ENCODE assay signal across 1 fruit fly cellular context in the genomic region with DNA sequence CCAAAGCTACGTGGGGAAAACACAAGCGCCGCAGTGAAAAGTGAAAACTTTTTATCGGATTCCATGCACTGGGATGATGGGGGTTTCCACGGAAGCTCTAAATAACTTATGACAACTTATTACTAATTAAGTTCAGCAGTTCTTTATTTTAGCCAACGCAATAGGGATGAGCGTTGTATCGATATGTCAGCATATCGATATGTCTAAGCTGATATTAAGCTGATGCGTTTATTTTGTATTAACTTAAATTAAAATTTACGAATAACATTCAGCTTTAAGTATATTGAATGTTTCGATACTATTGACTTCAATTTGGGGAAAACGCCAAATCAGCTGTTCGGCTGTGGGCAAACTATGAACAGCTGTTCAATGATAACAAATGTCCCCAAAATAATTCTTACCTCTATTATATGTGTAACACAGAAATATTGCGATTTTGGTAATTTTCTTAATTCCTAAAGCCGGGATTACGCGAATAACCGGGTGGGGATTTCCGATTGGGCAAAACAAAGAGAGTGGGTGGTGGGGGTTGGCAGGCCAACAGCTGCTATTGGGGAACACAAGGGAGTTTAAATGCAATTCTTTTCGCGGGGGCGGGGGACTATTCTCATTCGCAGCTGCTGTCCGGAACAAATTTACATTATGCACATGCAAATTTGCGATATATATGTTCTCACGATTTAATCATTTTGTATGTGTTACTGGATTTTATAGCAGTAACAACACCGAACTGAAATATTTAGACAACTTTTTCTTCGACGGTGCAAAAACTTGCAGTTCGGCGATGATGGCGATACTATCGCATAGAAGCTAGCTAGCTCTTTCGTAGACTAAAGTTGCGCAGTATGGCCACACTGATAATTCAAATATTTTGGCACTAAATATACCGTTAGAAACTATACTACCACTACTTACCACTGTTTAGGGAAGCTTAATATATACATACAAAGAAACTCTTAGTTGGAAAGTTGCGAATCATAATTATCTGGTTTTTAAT.
TF ChIP-seq lines count a peak whose summit lies in the region.

A gene (minus strand): TSS at position 733 of the 997 bp plus-strand sequence.

TF ChIP-seq in whole organism, embryonic, 481 proteins besides CTCF, POLR2A, EP300 and RAD21 (continued from another document and continues in another):
- TF ChIP-seq hbn (GFP tag; IDR thresholded peaks at IDR 0.05; lab: Robert Waterston, UW; ENCODE audit: partially characterized antibody) = peak; percentile 87
- TF ChIP-seq chn (GFP tag; optimal IDR thresholded peaks at IDR 0.05; lab: Kevin White, UChicago) = no peak
- peak; percentile 85 for TF ChIP-seq HLH4C (GFP tag; IDR thresholded peaks at IDR 0.05; lab: Robert Waterston, UW; ENCODE audit: partially characterized antibody)
- no peak for TF ChIP-seq pfk (GFP tag; optimal IDR thresholded peaks at IDR 0.05; lab: Kevin White, UChicago)
- TF ChIP-seq D (optimal IDR thresholded peaks at IDR 0.05; lab: Kevin White, UChicago) = no peak
- no peak for TF ChIP-seq D (GFP tag; optimal IDR thresholded peaks at IDR 0.05; lab: Kevin White, UChicago)
- no peak for TF ChIP-seq tap (tag; optimal IDR thresholded peaks at IDR 0.05; lab: Kevin White, UChicago)
- TF ChIP-seq CG10267 (tag; optimal IDR thresholded peaks at IDR 0.05; lab: Kevin White, UChicago) = no peak
- no peak for TF ChIP-seq Awh (GFP tag; IDR thresholded peaks at IDR 0.05; lab: Robert Waterston, UW)
- no peak for TF ChIP-seq pnt (GFP tag; optimal IDR thresholded peaks at IDR 0.05; lab: Kevin White, UChicago)
- TF ChIP-seq Poxn (GFP tag; IDR thresholded peaks at IDR 0.05; lab: Robert Waterston, UW) = no peak
- TF ChIP-seq inv (GFP tag; IDR thresholded peaks at IDR 0.05; lab: Robert Waterston, UW; ENCODE audit: partially characterized antibody) = peak; percentile 88
- no peak for TF ChIP-seq CG7745 (tag; optimal IDR thresholded peaks at IDR 0.05; lab: Kevin White, UChicago)
- TF ChIP-seq yki (optimal IDR thresholded peaks at IDR 0.05; lab: Kevin White, UChicago) = no peak
- TF ChIP-seq psq (GFP tag; optimal IDR thresholded peaks at IDR 0.05; lab: Kevin White, UChicago) = no peak
- no peak for TF ChIP-seq CG17359 (tag; optimal IDR thresholded peaks at IDR 0.05; lab: Kevin White, UChicago)
- TF ChIP-seq Aef1 (GFP tag; IDR thresholded peaks at IDR 0.05; lab: Robert Waterston, UW) = no peak
- peak; percentile 78 for TF ChIP-seq pzg (GFP tag; optimal IDR thresholded peaks at IDR 0.05; lab: Kevin White, UChicago)
- no peak for TF ChIP-seq gcm (GFP tag; optimal IDR thresholded peaks at IDR 0.05; lab: Kevin White, UChicago)
- TF ChIP-seq cas (GFP tag; IDR thresholded peaks at IDR 0.05; lab: Robert Waterston, UW) = no peak
- no peak for TF ChIP-seq CG3281 (GFP tag; optimal IDR thresholded peaks at IDR 0.05; lab: Kevin White, UChicago)
- TF ChIP-seq BEAF-32 (GFP tag; optimal IDR thresholded peaks at IDR 0.05; lab: Kevin White, UChicago) = peak; percentile 88
- peak; percentile 92 for TF ChIP-seq Myb (GFP tag; optimal IDR thresholded peaks at IDR 0.05; lab: Kevin White, UChicago)
- peak; percentile 66 for TF ChIP-seq sens (GFP tag; lab: Kevin White, UChicago)
- no peak for TF ChIP-seq Fer3 (tag; optimal IDR thresholded peaks at IDR 0.05; lab: Kevin White, UChicago)
- TF ChIP-seq CG18619 (GFP tag; optimal IDR thresholded peaks at IDR 0.05; lab: Kevin White, UChicago) = no peak
- TF ChIP-seq btn (GFP tag; optimal IDR thresholded peaks at IDR 0.05; lab: Kevin White, UChicago) = no peak
- TF ChIP-seq insv (GFP tag; optimal IDR thresholded peaks at IDR 0.05; lab: Kevin White, UChicago) = no peak
- TF ChIP-seq Abd-B (GFP tag; optimal IDR thresholded peaks at IDR 0.05; lab: Kevin White, UChicago) = no peak
- no peak for TF ChIP-seq NK7.1 (GFP tag; optimal IDR thresholded peaks at IDR 0.05; lab: Kevin White, UChicago)
- no peak for TF ChIP-seq lab (GFP tag; optimal IDR thresholded peaks at IDR 0.05; lab: Kevin White, UChicago)
- TF ChIP-seq CG15011 (GFP tag; optimal IDR thresholded peaks at IDR 0.05; lab: Kevin White, UChicago) = no peak
- no peak for TF ChIP-seq Deaf1 (tag; optimal IDR thresholded peaks at IDR 0.05; lab: Kevin White, UChicago)
- TF ChIP-seq CG8359 (GFP tag; optimal IDR thresholded peaks at IDR 0.05; lab: Kevin White, UChicago; ENCODE audit: borderline replicate concordance) = no peak
- TF ChIP-seq nmo (GFP tag; optimal IDR thresholded peaks at IDR 0.05; lab: Kevin White, UChicago) = peak; percentile 42
- TF ChIP-seq CG5953 (GFP tag; IDR thresholded peaks at IDR 0.05; lab: Robert Waterston, UW) = no peak
- no peak for TF ChIP-seq schlank (tag; optimal IDR thresholded peaks at IDR 0.05; lab: Kevin White, UChicago)
- no peak for TF ChIP-seq run (tag; optimal IDR thresholded peaks at IDR 0.05; lab: Kevin White, UChicago)
- TF ChIP-seq Dfd (GFP tag; optimal IDR thresholded peaks at IDR 0.05; lab: Kevin White, UChicago) = no peak
- TF ChIP-seq Nf-YA (GFP tag; IDR thresholded peaks at IDR 0.05; lab: Robert Waterston, UW) = no peak
- TF ChIP-seq chinmo (GFP tag; IDR thresholded peaks at IDR 0.05; lab: Robert Waterston, UW; ENCODE audit: partially characterized antibody) = peak; percentile 71; the same call in 1 of the 4 replicates
- TF ChIP-seq CG3847 (GFP tag; IDR thresholded peaks at IDR 0.05; lab: Robert Waterston, UW) = peak; percentile 25; the same call in 1 of the 2 replicates
- no peak for TF ChIP-seq sob (GFP tag; IDR thresholded peaks at IDR 0.05; lab: Robert Waterston, UW)
- no peak for TF ChIP-seq ttk (GFP tag; IDR thresholded peaks at IDR 0.05; lab: Robert Waterston, UW)
- no peak for TF ChIP-seq br (optimal IDR thresholded peaks at IDR 0.05; lab: Kevin White, UChicago)
- no peak for TF ChIP-seq Mes4 (GFP tag; optimal IDR thresholded peaks at IDR 0.05; lab: Kevin White, UChicago)
- no peak for TF ChIP-seq CG8924 (tag; optimal IDR thresholded peaks at IDR 0.05; lab: Kevin White, UChicago)
- TF ChIP-seq zf30C (GFP tag; optimal IDR thresholded peaks at IDR 0.05; lab: Kevin White, UChicago) = no peak
- TF ChIP-seq zfh1 (GFP tag; IDR thresholded peaks at IDR 0.05; lab: Robert Waterston, UW) = no peak
- no peak for TF ChIP-seq hkb (optimal IDR thresholded peaks at IDR 0.05; lab: Kevin White, UChicago)
- no peak for TF ChIP-seq hkb (GFP tag; IDR thresholded peaks at IDR 0.05; lab: Robert Waterston, UW)
- no peak for TF ChIP-seq nau (GFP tag; optimal IDR thresholded peaks at IDR 0.05; lab: Kevin White, UChicago)
- TF ChIP-seq zen (tag; optimal IDR thresholded peaks at IDR 0.05; lab: Kevin White, UChicago) = no peak
- TF ChIP-seq pita (GFP tag; optimal IDR thresholded peaks at IDR 0.05; lab: Kevin White, UChicago) = no peak
- TF ChIP-seq CG3163 (GFP tag; optimal IDR thresholded peaks at IDR 0.05; lab: Kevin White, UChicago) = no peak
- TF ChIP-seq pho (GFP tag; optimal IDR thresholded peaks at IDR 0.05; lab: Kevin White, UChicago) = no peak
- TF ChIP-seq dati (GFP tag; IDR thresholded peaks at IDR 0.05; lab: Robert Waterston, UW) = no peak
- no peak for TF ChIP-seq Mad (GFP tag; optimal IDR thresholded peaks at IDR 0.05; lab: Kevin White, UChicago)
- no peak for TF ChIP-seq CG7271 (tag; optimal IDR thresholded peaks at IDR 0.05; lab: Kevin White, UChicago)
- no peak for TF ChIP-seq ATbp (GFP tag; optimal IDR thresholded peaks at IDR 0.05; lab: Kevin White, UChicago)
- TF ChIP-seq her (GFP tag; optimal IDR thresholded peaks at IDR 0.05; lab: Kevin White, UChicago) = no peak
- TF ChIP-seq CoRest (tag; optimal IDR thresholded peaks at IDR 0.05; lab: Kevin White, UChicago) = peak; percentile 50
- TF ChIP-seq disco-r (GFP tag; optimal IDR thresholded peaks at IDR 0.05; lab: Kevin White, UChicago) = no peak
- no peak for TF ChIP-seq CG16815 (GFP tag; optimal IDR thresholded peaks at IDR 0.05; lab: Kevin White, UChicago)
- no peak for TF ChIP-seq CG11247 (GFP tag; IDR thresholded peaks at IDR 0.05; lab: Robert Waterston, UW)
- no peak for TF ChIP-seq toy (GFP tag; IDR thresholded peaks at IDR 0.05; lab: Robert Waterston, UW)
- peak; percentile 66 for TF ChIP-seq Sin3A (optimal IDR thresholded peaks at IDR 0.05; lab: Kevin White, UChicago)
- TF ChIP-seq pb (GFP tag; optimal IDR thresholded peaks at IDR 0.05; lab: Kevin White, UChicago) = no peak
- TF ChIP-seq az2 (GFP tag; optimal IDR thresholded peaks at IDR 0.05; lab: Kevin White, UChicago) = no peak
- TF ChIP-seq fd3F (GFP tag; optimal IDR thresholded peaks at IDR 0.05; lab: Kevin White, UChicago) = no peak
- TF ChIP-seq CG6272 (GFP tag; IDR thresholded peaks at IDR 0.05; lab: Robert Waterston, UW) = no peak
- TF ChIP-seq Atf6 (GFP tag; IDR thresholded peaks at IDR 0.05; lab: Robert Waterston, UW) = no peak
- TF ChIP-seq Hand (GFP tag; optimal IDR thresholded peaks at IDR 0.05; lab: Kevin White, UChicago) = no peak
- no peak for TF ChIP-seq Drgx (GFP tag; IDR thresholded peaks at IDR 0.05; lab: Robert Waterston, UW)
- TF ChIP-seq Dll (GFP tag; IDR thresholded peaks at IDR 0.05; lab: Robert Waterston, UW; ENCODE audit: partially characterized antibody) = peak; percentile 86
- no peak for TF ChIP-seq ab (GFP tag; optimal IDR thresholded peaks at IDR 0.05; lab: Kevin White, UChicago)
- TF ChIP-seq nerfin-1 (tag; optimal IDR thresholded peaks at IDR 0.05; lab: Kevin White, UChicago) = no peak
- no peak for TF ChIP-seq CG12219 (GFP tag; optimal IDR thresholded peaks at IDR 0.05; lab: Kevin White, UChicago)
- no peak for TF ChIP-seq CG11723 (GFP tag; optimal IDR thresholded peaks at IDR 0.05; lab: Kevin White, UChicago)
- no peak for TF ChIP-seq mirr (GFP tag; optimal IDR thresholded peaks at IDR 0.05; lab: Kevin White, UChicago)
- TF ChIP-seq otp (GFP tag; IDR thresholded peaks at IDR 0.05; lab: Robert Waterston, UW) = no peak
- no peak for TF ChIP-seq CG9817 (tag; optimal IDR thresholded peaks at IDR 0.05; lab: Kevin White, UChicago)
- no peak for TF ChIP-seq HLH54F (GFP tag; optimal IDR thresholded peaks at IDR 0.05; lab: Kevin White, UChicago)
- TF ChIP-seq NC2α (GFP tag; optimal IDR thresholded peaks at IDR 0.05; lab: Kevin White, UChicago) = no peak
- no peak for TF ChIP-seq CG4360 (GFP tag; IDR thresholded peaks at IDR 0.05; lab: Robert Waterston, UW)
- TF ChIP-seq CG10431 (GFP tag; optimal IDR thresholded peaks at IDR 0.05; lab: Kevin White, UChicago) = no peak
- TF ChIP-seq Kr (GFP tag; optimal IDR thresholded peaks at IDR 0.05; lab: Kevin White, UChicago) = no peak
- TF ChIP-seq Dp (GFP tag; optimal IDR thresholded peaks at IDR 0.05; lab: Kevin White, UChicago) = peak; percentile 80
- no peak for TF ChIP-seq CG7928 (GFP tag; optimal IDR thresholded peaks at IDR 0.05; lab: Kevin White, UChicago)
- TF ChIP-seq caup (GFP tag; optimal IDR thresholded peaks at IDR 0.05; lab: Kevin White, UChicago; ENCODE audit: severe bottlenecking) = no peak
- TF ChIP-seq slbo (GFP tag; IDR thresholded peaks at IDR 0.05; lab: Robert Waterston, UW) = peak; percentile 25; the same call in 1 of the 2 replicates
- TF ChIP-seq CG11695 (GFP tag; IDR thresholded peaks at IDR 0.05; lab: Robert Waterston, UW) = no peak
- TF ChIP-seq CG31365 (tag; optimal IDR thresholded peaks at IDR 0.05; lab: Kevin White, UChicago) = no peak
- TF ChIP-seq NC2β (GFP tag; optimal IDR thresholded peaks at IDR 0.05; lab: Kevin White, UChicago) = no peak
- no peak for TF ChIP-seq CG8388 (GFP tag; optimal IDR thresholded peaks at IDR 0.05; lab: Kevin White, UChicago)
- no peak for TF ChIP-seq Atf3 (GFP tag; optimal IDR thresholded peaks at IDR 0.05; lab: Kevin White, UChicago)
- no peak for TF ChIP-seq CG11093 (GFP tag; IDR thresholded peaks at IDR 0.05; lab: Robert Waterston, UW)
- TF ChIP-seq tup (GFP tag; optimal IDR thresholded peaks at IDR 0.05; lab: Kevin White, UChicago) = no peak
- no peak for TF ChIP-seq CG15073 (GFP tag; optimal IDR thresholded peaks at IDR 0.05; lab: Kevin White, UChicago)
- TF ChIP-seq CG14965 (GFP tag; optimal IDR thresholded peaks at IDR 0.05; lab: Kevin White, UChicago; ENCODE audit: borderline replicate concordance) = no peak
- no peak for TF ChIP-seq CG17912 (GFP tag; optimal IDR thresholded peaks at IDR 0.05; lab: Kevin White, UChicago)
- peak; percentile 92 for TF ChIP-seq CG6791 (GFP tag; IDR thresholded peaks at IDR 0.05; lab: Robert Waterston, UW; ENCODE audit: partially characterized antibody)
- no peak for TF ChIP-seq danr (GFP tag; IDR thresholded peaks at IDR 0.05; lab: Robert Waterston, UW)
- TF ChIP-seq dimm (GFP tag; IDR thresholded peaks at IDR 0.05; lab: Robert Waterston, UW) = no peak
- TF ChIP-seq C15 (GFP tag; IDR thresholded peaks at IDR 0.05; lab: Robert Waterston, UW) = no peak
- no peak for TF ChIP-seq h (optimal IDR thresholded peaks at IDR 0.05; lab: Kevin White, UChicago)
- no peak for TF ChIP-seq CG11398 (GFP tag; optimal IDR thresholded peaks at IDR 0.05; lab: Kevin White, UChicago)
- TF ChIP-seq Xrp1 (GFP tag; IDR thresholded peaks at IDR 0.05; lab: Robert Waterston, UW) = no peak
- TF ChIP-seq HHEX (GFP tag; optimal IDR thresholded peaks at IDR 0.05; lab: Kevin White, UChicago) = no peak
- no peak for TF ChIP-seq Camta (GFP tag; optimal IDR thresholded peaks at IDR 0.05; lab: Kevin White, UChicago)
- no peak for TF ChIP-seq ranshi (GFP tag; IDR thresholded peaks at IDR 0.05; lab: Robert Waterston, UW)
- peak; percentile 21 for TF ChIP-seq CG14710 (tag; optimal IDR thresholded peaks at IDR 0.05; lab: Kevin White, UChicago)
- TF ChIP-seq mam (GFP tag; optimal IDR thresholded peaks at IDR 0.05; lab: Kevin White, UChicago) = peak; percentile 20
- no peak for TF ChIP-seq CG12155 (GFP tag; optimal IDR thresholded peaks at IDR 0.05; lab: Kevin White, UChicago)
- no peak for TF ChIP-seq dm (GFP tag; optimal IDR thresholded peaks at IDR 0.05; lab: Kevin White, UChicago)
- TF ChIP-seq CG7556 (GFP tag; optimal IDR thresholded peaks at IDR 0.05; lab: Kevin White, UChicago) = no peak
- TF ChIP-seq trh (GFP tag; optimal IDR thresholded peaks at IDR 0.05; lab: Kevin White, UChicago) = no peak
- no peak for TF ChIP-seq Dip2 (GFP tag; IDR thresholded peaks at IDR 0.05; lab: Robert Waterston, UW)
- no peak for TF ChIP-seq pros (GFP tag; optimal IDR thresholded peaks at IDR 0.05; lab: Kevin White, UChicago)
- TF ChIP-seq CG18599 (GFP tag; optimal IDR thresholded peaks at IDR 0.05; lab: Kevin White, UChicago) = no peak
- TF ChIP-seq lola (GFP tag; optimal IDR thresholded peaks at IDR 0.05; lab: Kevin White, UChicago) = no peak
- TF ChIP-seq knrl (GFP tag; IDR thresholded peaks at IDR 0.05; lab: Robert Waterston, UW; ENCODE audit: partially characterized antibody) = peak; percentile 90
- no peak for TF ChIP-seq CG1233 (GFP tag; optimal IDR thresholded peaks at IDR 0.05; lab: Kevin White, UChicago)
- no peak for TF ChIP-seq pum (GFP tag; optimal IDR thresholded peaks at IDR 0.05; lab: Kevin White, UChicago)
- TF ChIP-seq en (GFP tag; optimal IDR thresholded peaks at IDR 0.05; lab: Kevin White, UChicago) = no peak
- peak; percentile 35 for TF ChIP-seq CG17186 (GFP tag; optimal IDR thresholded peaks at IDR 0.05; lab: Kevin White, UChicago)
